Worm (Caenorhabditis elegans): ENCODE measurements around the gene rars-2.
A peak's percentile ranks its signal among the peaks of the same experiment; 100 is the strongest.

Gene rars-2

ce11 chrII:6122641-6123424, 2.5 kb upstream of the rars-2 start:
- TF ChIP-seq mep-1 (tag; optimal IDR thresholded peaks at IDR 0.05) (peak; percentile 55), irx-1 (tag; optimal IDR thresholded peaks at IDR 0.05) (no peak), hpl-2 (GFP tag; optimal IDR thresholded peaks at IDR 0.05) (no peak), nhr-28 (tag; optimal IDR thresholded peaks at IDR 0.05) (no peak), nhr-71 (tag; optimal IDR thresholded peaks at IDR 0.05) (no peak), sox-4 (tag; optimal IDR thresholded peaks at IDR 0.05) (no peak), unc-62 (GFP tag; optimal IDR thresholded peaks at IDR 0.05) (no peak), nhr-11 (tag; optimal IDR thresholded peaks at IDR 0.05) (no peak), efl-1 (optimal IDR thresholded peaks at IDR 0.05) (peak; percentile 3 to 34), efl-1 (GFP tag; optimal IDR thresholded peaks at IDR 0.05 in 1 of 2) (peak in 1 of 2 experiments; percentile 21), sup-37 (GFP tag; optimal IDR thresholded peaks at IDR 0.05) (no peak), ama-1 (optimal IDR thresholded peaks at IDR 0.05) (no peak), unc-86 (tag; optimal IDR thresholded peaks at IDR 0.05) (no peak), nhr-47 (tag; optimal IDR thresholded peaks at IDR 0.05) (peak; percentile 10), skn-1 (tag; optimal IDR thresholded peaks at IDR 0.05) (no peak), zip-4 (GFP tag; optimal IDR thresholded peaks at IDR 0.05) (no peak), lsy-2 (tag; optimal IDR thresholded peaks at IDR 0.05) (peak in 1 of 2 experiments; percentile 19), tbx-2 (tag; optimal IDR thresholded peaks at IDR 0.05) (no peak), C16A3.4 (tag; optimal IDR thresholded peaks at IDR 0.05) (peak; percentile 16), lin-14 (GFP tag; optimal IDR thresholded peaks at IDR 0.05) (peak; percentile 64), Y116A8C.19 (tag; optimal IDR thresholded peaks at IDR 0.05; ENCODE audit: borderline replicate concordance) (no peak), nhr-85 (tag) (no peak), elt-2 (tag; optimal IDR thresholded peaks at IDR 0.05) (peak; percentile 74), dpl-1 (GFP tag; optimal IDR thresholded peaks at IDR 0.05) (peak in 1 of 3 experiments; percentile 30), snpc-4 (tag; optimal IDR thresholded peaks at IDR 0.05) (no peak), mab-9 (GFP tag; IDR thresholded peaks at IDR 0.05) (no peak), lin-15B (tag; optimal IDR thresholded peaks at IDR 0.05) (no peak), pqm-1 (tag; optimal IDR thresholded peaks at IDR 0.05) (peak; percentile 96), unc-130 (tag; optimal IDR thresholded peaks at IDR 0.05) (no peak), lin-13 (GFP tag; optimal IDR thresholded peaks at IDR 0.05) (no peak), ceh-90 (tag; optimal IDR thresholded peaks at IDR 0.05) (no peak), elt-3 (tag; optimal IDR thresholded peaks at IDR 0.05) (peak in 1 of 6 experiments; percentile 9), blmp-1 (tag; optimal IDR thresholded peaks at IDR 0.05) (no peak), jun-1 (tag; optimal IDR thresholded peaks at IDR 0.05) (no peak), snu-23 (GFP tag; optimal IDR thresholded peaks at IDR 0.05) (no peak), fos-1 (tag; optimal IDR thresholded peaks at IDR 0.05) (no peak), swsn-7 (tag; optimal IDR thresholded peaks at IDR 0.05) (no peak), ets-5 (GFP tag; IDR thresholded peaks at IDR 0.05) (no peak), isw-1 (GFP tag; IDR thresholded peaks at IDR 0.05) (no peak)

DNA sequence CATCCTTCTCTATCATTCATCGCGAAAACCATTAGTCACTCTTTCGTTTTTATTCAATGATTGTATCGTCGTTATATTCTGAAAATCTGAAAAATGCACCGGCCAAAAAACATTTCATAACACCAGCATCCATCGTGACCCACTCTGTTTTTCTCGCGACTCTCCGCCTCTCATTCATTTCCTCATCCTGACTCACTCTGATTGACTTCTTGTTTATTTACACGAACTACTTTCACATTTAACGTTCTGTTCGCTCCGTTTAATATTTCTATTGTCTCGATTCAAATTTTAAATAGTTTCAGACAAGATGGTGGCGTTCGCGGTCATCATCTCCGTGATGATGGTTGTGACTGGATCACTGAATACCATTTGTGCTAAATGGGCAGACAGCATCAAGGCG, 1.8 kb upstream of the rars-2 start, which contains the start of gene C29H12.2:
Gene C29H12.2, plus strand, starts transcription at position 297 of the 400 bp plus-strand sequence.
- TF ChIP-seq lin-13 (GFP tag; optimal IDR thresholded peaks at IDR 0.05) (no peak), dsc-1 (tag; optimal IDR thresholded peaks at IDR 0.05) (no peak), xbp-1 (tag; optimal IDR thresholded peaks at IDR 0.05) (no peak), mef-2 (tag; optimal IDR thresholded peaks at IDR 0.05) (no peak), tbx-2 (tag; optimal IDR thresholded peaks at IDR 0.05) (no peak), snu-23 (GFP tag; optimal IDR thresholded peaks at IDR 0.05) (no peak), nhr-76 (tag; optimal IDR thresholded peaks at IDR 0.05) (no peak), efl-1 (optimal IDR thresholded peaks at IDR 0.05) (no peak), efl-1 (GFP tag; optimal IDR thresholded peaks at IDR 0.05 in 1 of 2) (peak; percentile 9 to 32), nhr-20 (tag; optimal IDR thresholded peaks at IDR 0.05) (no peak), C04F5.9 (tag; optimal IDR thresholded peaks at IDR 0.05) (no peak), egl-27 (tag; optimal IDR thresholded peaks at IDR 0.05) (no peak), skn-1 (tag; optimal IDR thresholded peaks at IDR 0.05) (no peak), ceh-8 (GFP tag; optimal IDR thresholded peaks at IDR 0.05) (no peak), fkh-10 (GFP tag; optimal IDR thresholded peaks at IDR 0.05) (no peak), fos-1 (tag; optimal IDR thresholded peaks at IDR 0.05) (no peak), lin-14 (GFP tag; optimal IDR thresholded peaks at IDR 0.05) (peak; percentile 27)

All from whole organism, L1 larva.